Worm (Caenorhabditis elegans): ENCODE results near the gene Y108G3AL.2.
A peak's percentile ranks its signal among the peaks of the same experiment; 100 is the strongest.

ce11 chrV:185694-186217 lies 19.0 kb downstream of the Y108G3AL.2 start, which contains the start of gene arid-1:
- TF ChIP-seq pqm-1 (tag; optimal IDR thresholded peaks at IDR 0.05): no peak
- peak; percentile 43 for TF ChIP-seq nfya-1 (tag; optimal IDR thresholded peaks at IDR 0.05)
- TF ChIP-seq pag-3 (tag; optimal IDR thresholded peaks at IDR 0.05; ENCODE audit: borderline replicate concordance): no peak
- TF ChIP-seq fkh-10 (GFP tag; optimal IDR thresholded peaks at IDR 0.05): no peak
- TF ChIP-seq hlh-6 (tag; optimal IDR thresholded peaks at IDR 0.05): no peak
- no peak for TF ChIP-seq ama-1 (optimal IDR thresholded peaks at IDR 0.05)
- TF ChIP-seq dve-1 (tag; optimal IDR thresholded peaks at IDR 0.05): no peak
- TF ChIP-seq che-1 (tag; optimal IDR thresholded peaks at IDR 0.05): no peak
- TF ChIP-seq ceh-31 (tag; optimal IDR thresholded peaks at IDR 0.05): peak; percentile 19
- no peak for TF ChIP-seq lin-11 (tag; optimal IDR thresholded peaks at IDR 0.05)
- TF ChIP-seq unc-86 (tag; optimal IDR thresholded peaks at IDR 0.05): no peak
- TF ChIP-seq ceh-9 (tag; optimal IDR thresholded peaks at IDR 0.05): no peak
- TF ChIP-seq gmeb-2 (tag; optimal IDR thresholded peaks at IDR 0.05): no peak
- TF ChIP-seq dmd-4 (tag; optimal IDR thresholded peaks at IDR 0.05; ENCODE audit: borderline replicate concordance): no peak

Data from whole organism, late embryonic.